Fruit fly (Drosophila melanogaster): ENCODE measurements around the gene CG13312.
A peak's percentile ranks its signal among the peaks of the same experiment; 100 is the strongest.

CG13312 gene

DNA sequence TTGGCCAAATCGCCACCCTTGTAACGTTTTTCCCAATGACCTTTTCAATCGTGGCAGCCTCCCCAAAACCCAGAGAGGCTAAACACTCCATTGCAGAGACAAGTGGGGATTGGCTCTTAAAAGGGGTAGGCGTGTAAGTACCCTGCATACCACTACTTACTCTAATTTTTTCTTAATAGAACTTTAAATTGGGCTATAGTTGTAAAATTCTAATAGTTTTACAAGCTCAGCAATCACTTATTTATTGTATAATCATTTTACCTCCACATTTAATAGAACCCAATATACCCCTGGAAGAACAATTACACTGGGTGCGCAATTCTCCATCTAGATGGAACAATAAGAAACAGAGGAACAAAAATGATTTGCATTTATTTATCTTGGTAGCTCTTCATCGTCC is 34.7 kb upstream of the CG13312 start (continued):
- TF ChIP-seq ken (GFP tag; IDR thresholded peaks at IDR 0.05) (peak; percentile 71), sens-2 (GFP tag; IDR thresholded peaks at IDR 0.05) (peak; percentile 45; the same call in 1 of the 2 replicates), sqz (GFP tag; optimal IDR thresholded peaks at IDR 0.05) (peak; percentile 48), CG12659 (GFP tag; optimal IDR thresholded peaks at IDR 0.05) (peak; percentile 77), CG15514 (GFP tag; optimal IDR thresholded peaks at IDR 0.05) (peak; percentile 44), CG11723 (GFP tag; optimal IDR thresholded peaks at IDR 0.05) (peak; percentile 46), CG16863 (GFP tag; optimal IDR thresholded peaks at IDR 0.05) (peak; percentile 56), schlank (tag; optimal IDR thresholded peaks at IDR 0.05) (no peak), ara (GFP tag; IDR thresholded peaks at IDR 0.05) (peak; percentile 72), ranshi (GFP tag; IDR thresholded peaks at IDR 0.05) (peak; percentile 77), Scr (GFP tag; IDR thresholded peaks at IDR 0.05; ENCODE audit: partially characterized antibody) (no peak), grn (GFP tag; optimal IDR thresholded peaks at IDR 0.05) (no peak), crp (GFP tag; optimal IDR thresholded peaks at IDR 0.05) (no peak), cg (GFP tag; optimal IDR thresholded peaks at IDR 0.05) (no peak), Hr51 (GFP tag; optimal IDR thresholded peaks at IDR 0.05) (peak in 1 of 2 experiments; percentile 81), slp2 (GFP tag; optimal IDR thresholded peaks at IDR 0.05) (peak; percentile 9), CG7745 (tag; optimal IDR thresholded peaks at IDR 0.05) (no peak), CG32767 (GFP tag; IDR thresholded peaks at IDR 0.05) (peak; percentile 50; the same call in 1 of the 2 replicates), CG12299 (tag; optimal IDR thresholded peaks at IDR 0.05) (peak; percentile 62), Side (GFP tag; optimal IDR thresholded peaks at IDR 0.05) (peak; percentile 62), toy (GFP tag; IDR thresholded peaks at IDR 0.05) (no peak), NFAT (GFP tag; IDR thresholded peaks at IDR 0.05) (peak; percentile 45; the same call in 1 of the 2 replicates), kah (GFP tag; optimal IDR thresholded peaks at IDR 0.05) (peak; percentile 26), Rfx (GFP tag; IDR thresholded peaks at IDR 0.05) (peak; percentile 79), bowl (GFP tag; IDR thresholded peaks at IDR 0.05) (peak; percentile 27; the same call in 1 of the 2 replicates), Lhr (GFP tag; optimal IDR thresholded peaks at IDR 0.05) (peak; percentile 37), gfzf (GFP tag; optimal IDR thresholded peaks at IDR 0.05) (no peak), CG31224 (GFP tag; IDR thresholded peaks at IDR 0.05) (peak; percentile 67), CG34224 (GFP tag; IDR thresholded peaks at IDR 0.05; ENCODE audit: partially characterized antibody) (no peak), CG10147 (GFP tag; optimal IDR thresholded peaks at IDR 0.05) (peak; percentile 60), CG31441 (GFP tag; IDR thresholded peaks at IDR 0.05) (peak; percentile 80), CG13287 (GFP tag; IDR thresholded peaks at IDR 0.05; ENCODE audit: partially characterized antibody) (no peak), CG42726 (GFP tag; IDR thresholded peaks at IDR 0.05; ENCODE audit: partially characterized antibody) (no peak), Kr (GFP tag; optimal IDR thresholded peaks at IDR 0.05) (no peak), ttk (GFP tag; IDR thresholded peaks at IDR 0.05) (peak; percentile 79), so (GFP tag; IDR thresholded peaks at IDR 0.05) (peak; percentile 59; the same call in 1 of the 3 replicates), fru (optimal IDR thresholded peaks at IDR 0.05) (no peak), pum (GFP tag; optimal IDR thresholded peaks at IDR 0.05) (peak; percentile 58), Bdp1 (GFP tag; optimal IDR thresholded peaks at IDR 0.05) (peak; percentile 25), zen (tag; optimal IDR thresholded peaks at IDR 0.05) (peak; percentile 65), CG11247 (GFP tag; IDR thresholded peaks at IDR 0.05) (peak; percentile 70), zfh1 (GFP tag; IDR thresholded peaks at IDR 0.05) (peak; percentile 84), dmrt11E (tag; optimal IDR thresholded peaks at IDR 0.05) (peak; percentile 62), az2 (GFP tag; optimal IDR thresholded peaks at IDR 0.05) (peak; percentile 73), CG12769 (tag; optimal IDR thresholded peaks at IDR 0.05) (peak; percentile 88), CG2199 (GFP tag; IDR thresholded peaks at IDR 0.05) (0 out of 3 replicates have a peak, but pooled peaks have one; percentile 79), E2f1 (GFP tag; IDR thresholded peaks at IDR 0.05) (peak; percentile 74), CG17361 (GFP tag; IDR thresholded peaks at IDR 0.05) (peak; percentile 76), CG6683 (GFP tag; optimal IDR thresholded peaks at IDR 0.05) (peak; percentile 49), CG10274 (GFP tag; optimal IDR thresholded peaks at IDR 0.05) (peak; percentile 27), Myb (GFP tag; optimal IDR thresholded peaks at IDR 0.05) (peak; percentile 40)
